Worm (Caenorhabditis elegans) whole organism, young adult: Measurements from ENCODE around the gene ttr-33.

Experiments
- B0019.2 ChIP-seq: fragments of 200-800 bp; sonication (Bioruptor generic); conservative IDR thresholded peaks from 2 replicates; pipeline ENCODE4 v1.3.6; 2022; ENCODE audit warnings: missing genetic modification reagents, missing genetic modification characterization, missing compliant biosample characterization
- B0035.1 ChIP-seq: sonication (generic microtip); optimal IDR thresholded peaks from 2 replicates; lab custom pipeline; 2016; ENCODE audit warnings: missing genetic modification characterization, mild to moderate bottlenecking, missing compliant biosample characterization, missing genotype, missing genetic modification reagents
- C17E4.6 ChIP-seq: fragments of 200-800 bp; sonication (Bioruptor generic); IDR thresholded peaks from 2 replicates; pipeline ENCODE4 v1.3.6; 2022; ENCODE audit warnings: missing genetic modification reagents, missing genetic modification characterization, missing compliant biosample characterization
- D2030.7 ChIP-seq: fragments of 200-800 bp; sonication (Bioruptor generic); IDR thresholded peaks from 2 replicates; pipeline ENCODE4 v1.3.6; 2022; ENCODE audit warnings: missing genetic modification reagents, missing genetic modification characterization, missing compliant biosample characterization
- F10E7.11 ChIP-seq: sonication (generic microtip); optimal IDR thresholded peaks from 2 replicates; lab custom pipeline; 2017; ENCODE audit warnings: mild to moderate bottlenecking, missing genetic modification characterization, moderate library complexity, missing compliant biosample characterization
- F23B12.7 ChIP-seq: sonication (generic microtip); optimal IDR thresholded peaks from 2 replicates; lab custom pipeline; 2017; ENCODE audit warnings: missing genetic modification characterization, mild to moderate bottlenecking, missing compliant biosample characterization, antibody characterized with exemption, moderate library complexity; ENCODE audit not compliant: insufficient read depth
- F33H1.4 ChIP-seq: fragments of 200-800 bp; sonication (Bioruptor generic); IDR thresholded peaks from 2 replicates; pipeline ENCODE4 v1.3.6; 2022; ENCODE audit warnings: missing genetic modification reagents, missing genetic modification characterization, missing compliant biosample characterization
- F49E8.2 ChIP-seq: sonication (generic microtip); optimal IDR thresholded peaks from 3 replicates; lab custom pipeline; 2017; ENCODE audit warnings: missing genetic modification characterization, mild to moderate bottlenecking, missing compliant biosample characterization, antibody characterized with exemption, moderate library complexity; ENCODE audit not compliant: insufficient read depth
- Y53F4B.3 ChIP-seq: fragments of 200-800 bp; sonication (Bioruptor generic); IDR thresholded peaks from 2 replicates; pipeline ENCODE4 v1.3.6; 2022; ENCODE audit warnings: missing genetic modification reagents, missing genetic modification characterization, missing compliant biosample characterization
- Y67H2A.10 ChIP-seq: fragments of 200-800 bp; sonication (Bioruptor generic); conservative IDR thresholded peaks from 2 replicates; pipeline ENCODE4 v1.3.6; 2022; ENCODE audit warnings: missing genetic modification reagents, missing genetic modification characterization, missing compliant biosample characterization
- Y95B8A.8 ChIP-seq: fragments of 200-800 bp; sonication (Bioruptor generic); IDR thresholded peaks from 2 replicates; pipeline ENCODE4 v1.3.6; 2022; ENCODE audit warnings: missing genetic modification reagents, missing genetic modification characterization, missing compliant biosample characterization
- ama-1 ChIP-seq, 3 experiments: fragments of 150-350 bp in 1 of 3; sonication (generic microtip) in 2 of 3; optimal IDR thresholded peaks; 2 replicates each; lab custom pipeline; 2014 to 2018; ENCODE audit warnings: missing biosample characterization in 2 of 3, missing genetic modification characterization in 2 of 3, missing genetic modification reagents in 2 of 3
- aptf-2 ChIP-seq: fragments of 200-800 bp; sonication (Bioruptor generic); conservative IDR thresholded peaks from 2 replicates; pipeline ENCODE4 v1.3.6; 2022; ENCODE audit warnings: missing genetic modification reagents, missing genetic modification characterization, missing compliant biosample characterization
- aptf-3 ChIP-seq: fragments of 200-800 bp; sonication (Bioruptor generic); IDR thresholded peaks from 2 replicates; pipeline ENCODE4 v1.3.6; 2022; ENCODE audit warnings: missing genetic modification characterization, missing compliant biosample characterization
- bed-2 ChIP-seq: fragments of 200-800 bp; sonication (Bioruptor generic); IDR thresholded peaks from 2 replicates; pipeline ENCODE4 v1.3.6; 2022; ENCODE audit warnings: missing genetic modification reagents, missing genetic modification characterization, missing compliant biosample characterization
- cebp-1 ChIP-seq, 2 experiments: fragments of 200-800 bp in 1 of 2; sonication (Bioruptor generic) in 1 of 2; sonication (generic microtip) in 1 of 2; IDR thresholded peaks in 1 of 2; optimal IDR thresholded peaks in 1 of 2; 2 replicates each; pipeline versions ENCODE4 v1.3.6 to Lab custom; 2017 to 2022; ENCODE audit warnings: missing compliant biosample characterization in 2 of 2, missing genetic modification characterization in 2 of 2, mild to moderate bottlenecking in 1 of 2, missing genetic modification reagents in 1 of 2, moderate library complexity in 1 of 2
- ceh-100 ChIP-seq: fragments of 200-800 bp; sonication (Bioruptor generic); IDR thresholded peaks from 2 replicates; pipeline ENCODE4 v1.3.6; 2022; ENCODE audit warnings: missing genetic modification reagents, missing genetic modification characterization, missing compliant biosample characterization
- ceh-27 ChIP-seq: fragments of 200-800 bp; sonication (Bioruptor generic); optimal IDR thresholded peaks from 2 replicates; lab custom pipeline; 2018; ENCODE audit warnings: mild to moderate bottlenecking, missing genetic modification characterization, moderate library complexity, missing compliant biosample characterization
- ceh-40 ChIP-seq: fragments of 200-800 bp; sonication (Bioruptor generic); IDR thresholded peaks from 2 replicates; pipeline ENCODE4 v1.3.6; 2022; ENCODE audit warnings: missing genetic modification characterization, missing compliant biosample characterization
- ceh-58 ChIP-seq: fragments of 200-800 bp; sonication (Bioruptor generic); IDR thresholded peaks from 2 replicates; pipeline ENCODE4 v1.3.6; 2022; ENCODE audit warnings: missing genetic modification characterization, missing compliant biosample characterization
- ceh-91 ChIP-seq: fragments of 200-800 bp; sonication (Bioruptor generic); IDR thresholded peaks from 2 replicates; pipeline ENCODE4 v1.3.6; 2022; ENCODE audit warnings: missing genetic modification reagents, missing genetic modification characterization, missing compliant biosample characterization
- chd-7 ChIP-seq: sonication (generic microtip); optimal IDR thresholded peaks from 2 replicates; lab custom pipeline; 2016; ENCODE audit warnings: mild to moderate bottlenecking, missing genetic modification characterization, moderate library complexity, missing compliant biosample characterization
- dpff-1 ChIP-seq: sonication (generic microtip); optimal IDR thresholded peaks from 2 replicates; lab custom pipeline; 2017; ENCODE audit warnings: mild to moderate bottlenecking, missing genetic modification characterization, missing compliant biosample characterization
- dpl-1 ChIP-seq: fragments of 150-350 bp; optimal IDR thresholded peaks from 2 replicates; lab custom pipeline; 2014; ENCODE audit warnings: missing biosample characterization, missing genetic modification reagents, missing genetic modification characterization
- efl-1 ChIP-seq: fragments of 150-350 bp; optimal IDR thresholded peaks from 2 replicates; lab custom pipeline; 2014; ENCODE audit warnings: missing biosample characterization, missing genetic modification reagents, missing genetic modification characterization
- gei-17 ChIP-seq: fragments of 200-800 bp; sonication (Bioruptor generic); optimal IDR thresholded peaks from 2 replicates; lab custom pipeline; 2018; ENCODE audit warnings: mild to moderate bottlenecking, missing genetic modification characterization, missing compliant biosample characterization
- let-607 ChIP-seq, 2 experiments: fragments of 200-800 bp in 1 of 2; sonication (Bioruptor generic) in 1 of 2; sonication (generic microtip) in 1 of 2; optimal IDR thresholded peaks; 2 replicates each; lab custom pipeline; 2016 to 2018; ENCODE audit warnings: mild to moderate bottlenecking in 2 of 2, missing compliant biosample characterization in 2 of 2, missing genetic modification characterization in 2 of 2, moderate library complexity in 2 of 2, missing genotype in 1 of 2
- lin-26 ChIP-seq: fragments of 200-800 bp; sonication (Bioruptor generic); IDR thresholded peaks from 2 replicates; pipeline ENCODE4 v1.3.6; 2022; ENCODE audit warnings: missing genetic modification reagents, missing genetic modification characterization, missing compliant biosample characterization
- lin-54 ChIP-seq: fragments of 200-800 bp; sonication (Bioruptor generic); optimal IDR thresholded peaks from 2 replicates; lab custom pipeline; 2018; ENCODE audit warnings: mild to moderate bottlenecking, missing genetic modification characterization, missing compliant biosample characterization
- madf-10 ChIP-seq: sonication (generic microtip); optimal IDR thresholded peaks from 2 replicates; lab custom pipeline; 2016; ENCODE audit warnings: mild to moderate bottlenecking, missing genetic modification characterization, missing compliant biosample characterization
- mcd-1 ChIP-seq: fragments of 200-800 bp; sonication (Bioruptor generic); IDR thresholded peaks from 2 replicates; pipeline ENCODE4 v1.3.6; 2022; ENCODE audit warnings: missing genetic modification reagents, missing genetic modification characterization, missing compliant biosample characterization
- mel-28 ChIP-seq: sonication (generic microtip); optimal IDR thresholded peaks from 2 replicates; lab custom pipeline; 2016; ENCODE audit warnings: borderline replicate concordance, mild to moderate bottlenecking, missing genetic modification characterization, missing compliant biosample characterization
- nhr-120 ChIP-seq: fragments of 200-800 bp; sonication (Bioruptor generic); IDR thresholded peaks from 2 replicates; pipeline ENCODE4 v1.3.6; 2022; ENCODE audit warnings: missing genetic modification characterization, missing compliant biosample characterization
- nhr-27 ChIP-seq: fragments of 200-800 bp; sonication (Bioruptor generic); optimal IDR thresholded peaks from 2 replicates; lab custom pipeline; 2018; ENCODE audit warnings: mild to moderate bottlenecking, missing genetic modification characterization, moderate library complexity, missing compliant biosample characterization
- nhr-80 ChIP-seq: sonication (generic microtip); optimal IDR thresholded peaks from 2 replicates; lab custom pipeline; 2016; ENCODE audit warnings: missing genetic modification characterization, missing compliant biosample characterization
- repo-1 ChIP-seq: sonication (generic microtip); optimal IDR thresholded peaks from 2 replicates; lab custom pipeline; 2017; ENCODE audit warnings: mild to moderate bottlenecking, missing genetic modification characterization, missing compliant biosample characterization
- sea-2 ChIP-seq: fragments of 200-800 bp; sonication (Bioruptor generic); IDR thresholded peaks from 2 replicates; pipeline ENCODE4 v1.3.6; 2022; ENCODE audit warnings: missing genetic modification characterization, missing compliant biosample characterization
- snpc-1.3 ChIP-seq: sonication (generic microtip); optimal IDR thresholded peaks from 2 replicates; lab custom pipeline; 2017; ENCODE audit warnings: missing genetic modification characterization, mild to moderate bottlenecking, missing compliant biosample characterization, antibody characterized with exemption, moderate library complexity, missing genotype, missing genetic modification reagents; ENCODE audit not compliant: insufficient read depth
- somi-1 ChIP-seq: fragments of 200-800 bp; sonication (Bioruptor generic); optimal IDR thresholded peaks from 2 replicates; lab custom pipeline; 2018; ENCODE audit warnings: mild to moderate bottlenecking, missing genetic modification characterization, missing compliant biosample characterization
- tbp1 ChIP-seq: fragments of 200-800 bp; sonication (Bioruptor generic); optimal IDR thresholded peaks from 2 replicates; lab custom pipeline; 2018; ENCODE audit warnings: mild to moderate bottlenecking, missing genetic modification characterization, missing compliant biosample characterization
- tlf-1 ChIP-seq: fragments of 200-800 bp; sonication (Bioruptor generic); optimal IDR thresholded peaks from 2 replicates; lab custom pipeline; 2018; ENCODE audit warnings: mild to moderate bottlenecking, missing genetic modification characterization, missing compliant biosample characterization
- zfh-2 ChIP-seq: fragments of 200-800 bp; sonication (Bioruptor generic); conservative IDR thresholded peaks from 2 replicates; pipeline ENCODE4 v1.3.6; 2022; ENCODE audit warnings: missing genetic modification reagents, missing genetic modification characterization, missing compliant biosample characterization
- zim-3 ChIP-seq: sonication (generic microtip); optimal IDR thresholded peaks from 2 replicates; lab custom pipeline; 2017; ENCODE audit warnings: mild to moderate bottlenecking, missing genetic modification characterization, moderate library complexity, missing compliant biosample characterization
- ztf-18 ChIP-seq: sonication (generic microtip); optimal IDR thresholded peaks from 2 replicates; lab custom pipeline; 2016; ENCODE audit warnings: missing genotype, mild to moderate bottlenecking, missing genetic modification characterization, missing compliant biosample characterization
- ztf-25 ChIP-seq: fragments of 200-800 bp; sonication (Bioruptor generic); IDR thresholded peaks from 2 replicates; pipeline ENCODE4 v1.3.6; 2022; ENCODE audit warnings: missing genetic modification reagents, missing genetic modification characterization, missing compliant biosample characterization
- ztf-6 ChIP-seq: fragments of 200-800 bp; sonication (Bioruptor generic); IDR thresholded peaks from 2 replicates; pipeline ENCODE4 v1.3.6; 2022; ENCODE audit warnings: missing genetic modification reagents, missing genetic modification characterization, missing compliant biosample characterization

ttr-33 gene

ce11 chrV:7804064-7804800 is 33.5 kb downstream of the ttr-33 start, which contains the start of gene uvs-1 (continued):
- TF ChIP-seq mcd-1 (GFP tag; lab: Robert Waterston, UW) (peak; percentile 83), ama-1 (optimal IDR thresholded peaks at IDR 0.05; lab: Kevin White, UChicago) (peak; percentile 32), ama-1 (GFP tag; optimal IDR thresholded peaks at IDR 0.05; lab: Kevin White, UChicago) (no peak), C17E4.6 (GFP tag; lab: Robert Waterston, UW) (0 out of 2 replicates have a peak, but pooled peaks have one; percentile 28), nhr-80 (tag; lab: Kevin White, UChicago) (peak; percentile 47), B0019.2 (GFP tag; lab: Robert Waterston, UW) (no peak), ceh-100 (GFP tag; lab: Robert Waterston, UW) (peak; percentile 25; the same call in 1 of the 2 replicates), lin-54 (GFP tag; lab: Kevin White, UChicago) (peak; percentile 23), ztf-25 (GFP tag; lab: Robert Waterston, UW) (no peak), F33H1.4 (peak; percentile 65), ceh-91 (GFP tag; lab: Robert Waterston, UW) (peak; percentile 71), tbp1 (no peak), cebp-1 (GFP tag; IDR thresholded peaks at IDR 0.05; lab: Robert Waterston, UW) (no peak), cebp-1 (tag; optimal IDR thresholded peaks at IDR 0.05; lab: Kevin White, UChicago) (peak; percentile 61), F10E7.11 (no peak), gei-17 (no peak), madf-10 (tag; lab: Kevin White, UChicago) (peak; percentile 36), ceh-58 (GFP tag; lab: Robert Waterston, UW) (no peak), Y67H2A.10 (GFP tag; lab: Robert Waterston, UW) (peak; percentile 56; the same call in 1 of the 2 replicates), nhr-120 (GFP tag; lab: Robert Waterston, UW) (no peak), D2030.7 (GFP tag; lab: Robert Waterston, UW) (peak; percentile 68), Y53F4B.3 (GFP tag; lab: Robert Waterston, UW) (no peak), aptf-2 (GFP tag; lab: Robert Waterston, UW) (no peak), dpl-1 (GFP tag; lab: Kevin White, UChicago) (peak; percentile 51), mel-28 (tag; lab: Kevin White, UChicago) (no peak), ceh-27 (GFP tag; lab: Kevin White, UChicago) (peak; percentile 51), Y95B8A.8 (GFP tag; lab: Robert Waterston, UW) (no peak), somi-1 (GFP tag; lab: Kevin White, UChicago) (no peak), F23B12.7 (no peak), snpc-1.3 (tag; lab: Kevin White, UChicago) (no peak), zfh-2 (GFP tag; lab: Robert Waterston, UW) (no peak; the same call in none of the 2 replicates), ceh-40 (GFP tag; lab: Robert Waterston, UW) (no peak), let-607 (tag; optimal IDR thresholded peaks at IDR 0.05; lab: Kevin White, UChicago) (no peak), ztf-18 (peak; percentile 32), dpff-1 (tag; lab: Kevin White, UChicago) (no peak), tlf-1 (GFP tag; lab: Kevin White, UChicago) (no peak), bed-2 (GFP tag; lab: Robert Waterston, UW) (no peak), lin-26 (GFP tag; lab: Robert Waterston, UW) (0 out of 2 replicates have a peak, but pooled peaks have one; percentile 7), aptf-3 (GFP tag; lab: Robert Waterston, UW) (no peak), zim-3 (tag; lab: Kevin White, UChicago) (no peak), ztf-6 (no peak), sea-2 (GFP tag; lab: Robert Waterston, UW) (no peak), efl-1 (GFP tag; lab: Kevin White, UChicago) (peak; percentile 89), B0035.1 (tag; lab: Kevin White, UChicago) (no peak), chd-7 (tag; lab: Kevin White, UChicago) (no peak), nhr-27 (no peak), repo-1 (tag; lab: Kevin White, UChicago) (no peak), F49E8.2 (tag; lab: Kevin White, UChicago) (no peak)
